Worm (Caenorhabditis elegans): Measurements from ENCODE around the gene alp-1.

The alp-1 gene

DNA sequence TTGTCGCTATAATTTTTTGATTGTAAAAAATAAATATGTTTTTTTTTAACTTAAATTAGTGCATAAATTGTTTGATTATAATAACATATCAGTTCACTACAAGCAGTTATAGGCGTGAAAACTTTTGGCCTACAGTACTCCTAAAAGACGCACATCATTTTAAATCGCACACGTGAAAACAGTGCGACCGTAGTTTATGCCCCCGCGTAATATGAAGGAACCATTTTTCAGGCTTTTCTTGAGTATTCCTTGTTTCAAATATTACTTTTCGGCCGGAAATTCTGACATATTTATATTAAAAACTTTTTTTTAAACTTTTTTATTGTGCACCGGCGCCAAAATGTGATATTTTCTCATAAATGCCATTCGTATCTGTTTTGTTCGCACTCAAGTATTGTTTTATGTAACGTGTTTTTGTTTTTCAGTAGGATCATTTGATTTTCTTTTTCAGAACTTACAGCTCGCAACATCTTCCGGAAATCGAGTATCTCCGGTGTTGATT lies 36.3 kb downstream of the alp-1 start, which contains the start of gene oma-1 (continued):
- peak; percentile 88 for TF ChIP-seq F49E8.2 (tag; optimal IDR thresholded peaks at IDR 0.05; ENCODE audit: insufficient read depth)
- TF ChIP-seq lsl-1 (GFP tag; optimal IDR thresholded peaks at IDR 0.05): peak; percentile 99
- no peak for TF ChIP-seq ztf-22 (GFP tag; optimal IDR thresholded peaks at IDR 0.05)
- TF ChIP-seq lin-35 (GFP tag; optimal IDR thresholded peaks at IDR 0.05): peak in 1 of 3 experiments; percentile 64
- TF ChIP-seq hlh-12 (tag; optimal IDR thresholded peaks at IDR 0.05): no peak
- peak; percentile 99 for TF ChIP-seq madf-6 (GFP tag; IDR thresholded peaks at IDR 0.05)
- peak; percentile 56; the same call in 1 of the 2 replicates for TF ChIP-seq attf-3 (GFP tag; conservative IDR thresholded peaks at IDR 0.05)
- peak; percentile 95 for TF ChIP-seq efl-1 (GFP tag; optimal IDR thresholded peaks at IDR 0.05)
- TF ChIP-seq madf-8 (GFP tag; conservative IDR thresholded peaks at IDR 0.05): peak; percentile 98
- TF ChIP-seq snpc-3.4 (tag; optimal IDR thresholded peaks at IDR 0.05): peak; percentile 82

DNA sequence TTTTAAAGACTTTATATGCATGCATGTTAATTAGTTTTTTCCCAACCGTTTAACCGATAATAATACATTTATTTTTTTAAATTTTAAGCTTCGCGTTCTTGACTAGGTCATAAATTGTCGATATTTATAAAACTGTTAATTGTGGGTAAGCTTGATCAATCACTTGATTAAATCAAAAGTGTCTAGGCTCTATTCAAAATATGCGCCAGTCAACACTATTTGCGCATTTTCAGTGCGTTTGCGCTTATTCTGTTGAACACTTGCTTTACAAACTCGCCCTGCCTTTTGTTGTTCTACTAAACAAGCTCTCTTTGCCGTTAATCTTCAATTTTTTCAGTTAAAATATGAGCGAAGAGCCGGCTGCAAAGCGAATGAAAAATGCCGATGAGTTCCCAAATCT lies 38.8 kb downstream of the alp-1 start, which contains the start of gene spr-2:
spr-2 (plus strand) TSS at position 332 of the 400 bp plus-strand sequence.
- TF ChIP-seq lin-35 (GFP tag; optimal IDR thresholded peaks at IDR 0.05) (peak in 1 of 3 experiments; percentile 85), zim-3 (tag; optimal IDR thresholded peaks at IDR 0.05) (no peak), ceh-27 (GFP tag; optimal IDR thresholded peaks at IDR 0.05) (peak; percentile 44), madf-10 (tag; optimal IDR thresholded peaks at IDR 0.05) (no peak), nhr-27 (tag; optimal IDR thresholded peaks at IDR 0.05) (no peak), egl-18 (GFP tag; IDR thresholded peaks at IDR 0.05) (no peak), unc-130 (GFP tag; optimal IDR thresholded peaks at IDR 0.05) (no peak), pbrm-1 (GFP tag; IDR thresholded peaks at IDR 0.05) (0 out of 2 replicates have a peak, but pooled peaks have one; percentile 9), ztf-25 (GFP tag; IDR thresholded peaks at IDR 0.05) (no peak), nfyb-1 (GFP tag; IDR thresholded peaks at IDR 0.05) (peak; percentile 54; the same call in 1 of the 2 replicates), snpc-1.1 (tag; optimal IDR thresholded peaks at IDR 0.05; ENCODE audit: insufficient read depth) (no peak), Y67H2A.10 (GFP tag; conservative IDR thresholded peaks at IDR 0.05) (no peak), B0261.1 (tag; optimal IDR thresholded peaks at IDR 0.05) (no peak), F10E7.11 (tag; optimal IDR thresholded peaks at IDR 0.05) (no peak), nfya-2 (GFP tag; IDR thresholded peaks at IDR 0.05) (no peak), rcor-1 (GFP tag; IDR thresholded peaks at IDR 0.05) (peak; percentile 21; the same call in 1 of the 2 replicates), aptf-3 (GFP tag; IDR thresholded peaks at IDR 0.05) (0 out of 2 replicates have a peak, but pooled peaks have one; percentile 53), ztf-26 (tag; optimal IDR thresholded peaks at IDR 0.05) (no peak), tlf-1 (GFP tag; optimal IDR thresholded peaks at IDR 0.05) (peak; percentile 10), B0019.2 (GFP tag; conservative IDR thresholded peaks at IDR 0.05) (no peak), attf-6 (GFP tag; IDR thresholded peaks at IDR 0.05) (no peak), fkh-3 (tag; optimal IDR thresholded peaks at IDR 0.05) (no peak), ama-1 (optimal IDR thresholded peaks at IDR 0.05) (no peak), ama-1 (GFP tag; optimal IDR thresholded peaks at IDR 0.05) (no peak), Y79H2A.3 (GFP tag; conservative IDR thresholded peaks at IDR 0.05) (no peak), F33H1.4 (GFP tag; IDR thresholded peaks at IDR 0.05) (no peak), dpl-1 (GFP tag; optimal IDR thresholded peaks at IDR 0.05) (peak; percentile 42), madf-3 (GFP tag; IDR thresholded peaks at IDR 0.05) (no peak), pha-4 (tag; optimal IDR thresholded peaks at IDR 0.05) (no peak), lin-40 (tag; optimal IDR thresholded peaks at IDR 0.05) (peak; percentile 55), chd-7 (tag; optimal IDR thresholded peaks at IDR 0.05) (no peak), sdz-38 (tag; optimal IDR thresholded peaks at IDR 0.05) (no peak), F23B12.7 (tag; optimal IDR thresholded peaks at IDR 0.05; ENCODE audit: insufficient read depth) (no peak), cebp-2 (GFP tag; IDR thresholded peaks at IDR 0.05) (no peak), athp-1 (tag; optimal IDR thresholded peaks at IDR 0.05) (no peak), F49E8.2 (tag; optimal IDR thresholded peaks at IDR 0.05; ENCODE audit: insufficient read depth) (no peak), atf-7 (tag; optimal IDR thresholded peaks at IDR 0.05) (peak; percentile 14), repo-1 (tag; optimal IDR thresholded peaks at IDR 0.05) (peak; percentile 30), nhr-120 (GFP tag; IDR thresholded peaks at IDR 0.05) (no peak)

All from whole organism, young adult.